Worm (Caenorhabditis elegans): ENCODE data around the gene C03A3.3.

ce11 chrX:11264715-11265114 is 4.2 kb downstream of the C03A3.3 start:
- TF ChIP-seq hlh-13 (GFP tag; optimal IDR thresholded peaks at IDR 0.05) (no peak), sdc-2 (tag; optimal IDR thresholded peaks at IDR 0.05) (no peak), tbx-2 (tag; optimal IDR thresholded peaks at IDR 0.05) (no peak), ahr-1 (tag; optimal IDR thresholded peaks at IDR 0.05) (no peak), pag-3 (tag; optimal IDR thresholded peaks at IDR 0.05; ENCODE audit: borderline replicate concordance) (no peak)

All from whole organism, late embryonic.